Worm (Caenorhabditis elegans) whole organism, L1 larva: ENCODE measurements around the gene mop-25.1.

Source experiments
- blmp-1 ChIP-seq: fragments of 150-350 bp; optimal IDR thresholded peaks from 2 replicates; lab custom pipeline; 2014; ENCODE audit warnings: missing biosample characterization, missing genetic modification characterization
- nhr-11 ChIP-seq: fragments of 150-350 bp; optimal IDR thresholded peaks from 2 replicates; lab custom pipeline; 2014; ENCODE audit warnings: missing biosample characterization, missing genetic modification characterization
- tbx-2 ChIP-seq: sonication (generic microtip); optimal IDR thresholded peaks from 2 replicates; lab custom pipeline; 2016; ENCODE audit warnings: missing genetic modification characterization, missing compliant biosample characterization
- unc-86 ChIP-seq: sonication (generic microtip); optimal IDR thresholded peaks from 2 replicates; lab custom pipeline; 2016; ENCODE audit warnings: missing genetic modification characterization, missing compliant biosample characterization

DNA sequence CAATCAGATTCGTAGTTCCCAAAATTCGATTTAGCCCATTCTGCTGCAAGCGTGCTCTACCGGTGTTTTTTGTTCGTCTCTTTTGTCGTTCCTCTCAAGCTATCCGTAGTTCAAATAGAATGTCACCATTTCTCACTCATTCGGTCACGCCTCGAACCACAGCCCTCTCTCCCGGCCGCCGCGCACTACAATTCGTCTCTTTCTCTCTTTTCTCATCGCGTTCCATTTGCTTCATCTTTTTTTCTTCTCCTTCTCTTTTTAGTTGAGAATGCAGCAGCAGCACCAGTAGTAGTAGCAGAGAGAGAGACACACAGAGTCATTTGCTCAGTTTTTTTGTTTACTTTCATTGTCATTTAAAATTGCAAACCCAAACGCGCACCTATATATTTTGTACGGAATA lies 4.1 kb downstream of the mop-25.1 start, which contains the start of gene hrg-1:
- TF ChIP-seq unc-86 (tag; lab: Kevin White, UChicago) (peak; percentile 12), nhr-11 (tag; lab: Kevin White, UChicago) (no peak), tbx-2 (tag; lab: Kevin White, UChicago) (peak; percentile 70), blmp-1 (tag; lab: Kevin White, UChicago) (peak; percentile 36)
